Worm (Caenorhabditis elegans) whole organism, early embryonic: ENCODE results near the gene fbxa-152.

ENCODE experiments used
- B0310.2 ChIP-seq: sonication (generic microtip); optimal IDR thresholded peaks from 2 replicates; lab custom pipeline; 2016; ENCODE audit warnings: mild to moderate bottlenecking, missing genetic modification characterization, missing compliant biosample characterization
- aly-1 ChIP-seq: sonication (generic microtip); optimal IDR thresholded peaks from 2 replicates; lab custom pipeline; 2016; ENCODE audit warnings: missing genetic modification characterization, missing compliant biosample characterization
- ama-1 ChIP-seq: fragments of 150-350 bp; optimal IDR thresholded peaks from 2 replicates; lab custom pipeline; 2014
- ets-7 ChIP-seq: sonication (generic microtip); optimal IDR thresholded peaks from 2 replicates; lab custom pipeline; 2016; ENCODE audit warnings: missing genotype, missing genetic modification characterization, missing compliant biosample characterization
- flt-1 ChIP-seq: fragments of 200-800 bp; sonication (Bioruptor generic); IDR thresholded peaks from 2 replicates; pipeline ENCODE4 v1.3.6; 2022; ENCODE audit warnings: missing genetic modification characterization, missing compliant biosample characterization
- hnd-1 ChIP-seq: sonication (generic microtip); optimal IDR thresholded peaks from 2 replicates; lab custom pipeline; 2016; ENCODE audit warnings: missing genetic modification characterization, missing compliant biosample characterization
- scrt-1 ChIP-seq: fragments of 200-800 bp; sonication (Bioruptor generic); IDR thresholded peaks from 2 replicates; pipeline ENCODE4 v1.3.6; 2022; ENCODE audit warnings: missing genetic modification characterization, missing compliant biosample characterization

DNA sequence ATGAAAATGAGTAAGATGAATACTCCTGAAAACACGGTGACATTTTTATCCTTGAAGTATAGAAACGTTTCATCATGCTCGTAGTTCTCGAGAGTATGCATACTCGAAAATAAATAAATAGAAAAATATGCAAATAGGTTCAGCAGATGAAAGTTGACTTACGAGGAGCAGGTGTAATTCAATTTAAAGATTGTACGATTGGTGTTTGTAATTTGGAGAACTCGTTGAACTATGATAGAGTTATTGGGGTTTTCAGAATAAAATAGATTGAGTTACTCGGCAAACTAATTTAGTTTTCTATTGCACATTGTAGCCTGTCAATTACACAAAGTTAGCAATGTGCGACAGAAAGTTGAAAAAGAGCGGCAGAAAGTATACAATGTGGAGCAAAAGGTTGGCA, 36.7 kb upstream of the fbxa-152 start, which contains the start of gene srz-44:
- no peak for TF ChIP-seq scrt-1 (GFP tag; lab: Robert Waterston, UW)
- no peak for TF ChIP-seq ama-1 (lab: Kevin White, UChicago)
- TF ChIP-seq aly-1 (tag; lab: Kevin White, UChicago): no peak
- TF ChIP-seq flt-1 (GFP tag; lab: Robert Waterston, UW): no peak
- no peak for TF ChIP-seq B0310.2 (tag; lab: Kevin White, UChicago)
- TF ChIP-seq hnd-1 (tag; lab: Kevin White, UChicago): no peak
- TF ChIP-seq ets-7 (tag; lab: Kevin White, UChicago): no peak
